Fruit fly (Drosophila melanogaster) whole organism, embryonic: Measurements from ENCODE around the gene Elo68alpha.

Source experiments
- CG1024 ChIP-seq: fragments of 200-800 bp; sonication (Bioruptor generic); IDR thresholded peaks from 2 replicates; pipeline ENCODE4 v1.3.6; 2022; ENCODE audit warnings: missing biosample characterization, missing genetic modification characterization
- CG10274 ChIP-seq: fragments of 200-800 bp; sonication (Bioruptor generic); optimal IDR thresholded peaks from 3 replicates; lab custom pipeline; 2017; ENCODE audit warnings: missing biosample characterization, mild to moderate bottlenecking, missing genetic modification characterization
- CG10431 ChIP-seq: fragments of 200-800 bp; sonication (Bioruptor generic); optimal IDR thresholded peaks from 3 replicates; lab custom pipeline; 2018; ENCODE audit warnings: missing biosample characterization, mild to moderate bottlenecking, missing genetic modification characterization
- CG12071 ChIP-seq: fragments of 200-800 bp; sonication (Bioruptor generic); optimal IDR thresholded peaks from 3 replicates; lab custom pipeline; 2018; ENCODE audit warnings: missing biosample characterization, mild to moderate bottlenecking, missing genetic modification characterization
- CG12769 ChIP-seq: fragments of 200-800 bp; sonication (Bioruptor generic); optimal IDR thresholded peaks from 2 replicates; lab custom pipeline; 2019; ENCODE audit warnings: missing biosample characterization, mild to moderate bottlenecking, missing genetic modification characterization, moderate library complexity
- CG13894 ChIP-seq: fragments of 200-800 bp; sonication (Bioruptor generic); optimal IDR thresholded peaks from 3 replicates; lab custom pipeline; 2018; ENCODE audit warnings: missing biosample characterization, mild to moderate bottlenecking, missing genetic modification characterization, moderate library complexity
- CG14441 ChIP-seq: fragments of 200-800 bp; sonication (Bioruptor generic); IDR thresholded peaks from 2 replicates; pipeline ENCODE4 v1.3.6; 2022; ENCODE audit warnings: missing biosample characterization, missing genetic modification characterization
- CG15479 ChIP-seq: fragments of 200-800 bp; sonication (Bioruptor generic); optimal IDR thresholded peaks from 3 replicates; lab custom pipeline; 2019; ENCODE audit warnings: missing biosample characterization, mild to moderate bottlenecking, missing genetic modification characterization, moderate library complexity
- CG1603 ChIP-seq: fragments of 200-800 bp; sonication (Bioruptor generic); optimal IDR thresholded peaks from 2 replicates; lab custom pipeline; 2019; ENCODE audit warnings: missing biosample characterization, mild to moderate bottlenecking, missing genetic modification characterization, moderate library complexity
- CG17328 ChIP-seq: fragments of 200-800 bp; sonication (Bioruptor generic); IDR thresholded peaks from 2 replicates; pipeline ENCODE4 v1.3.6; 2022; ENCODE audit warnings: missing biosample characterization, missing genetic modification characterization
- CG17385 ChIP-seq: fragments of 200-800 bp; sonication (Bioruptor generic); optimal IDR thresholded peaks from 3 replicates; lab custom pipeline; 2018; ENCODE audit warnings: missing biosample characterization, mild to moderate bottlenecking, missing genetic modification characterization
- CG18011 ChIP-seq: fragments of 200-800 bp; sonication (Bioruptor generic); optimal IDR thresholded peaks from 2 replicates; lab custom pipeline; 2017; ENCODE audit warnings: missing biosample characterization, missing genetic modification characterization, mild to moderate bottlenecking, moderate library complexity, missing genotype
- CG2199 ChIP-seq: fragments of 200-800 bp; sonication (Bioruptor generic); IDR thresholded peaks from 3 replicates; pipeline ENCODE4 v1.3.6; 2022; ENCODE audit warnings: missing biosample characterization, missing genetic modification characterization
- CG30403 ChIP-seq: fragments of 200-800 bp; sonication (Bioruptor generic); optimal IDR thresholded peaks from 3 replicates; lab custom pipeline; 2016; ENCODE audit warnings: missing biosample characterization, missing genetic modification characterization
- CG4424 ChIP-seq: fragments of 200-800 bp; sonication (Bioruptor generic); optimal IDR thresholded peaks from 3 replicates; lab custom pipeline; 2016; ENCODE audit warnings: missing biosample characterization, missing genetic modification characterization
- CG6765 ChIP-seq: fragments of 200-800 bp; sonication (Bioruptor generic); optimal IDR thresholded peaks from 3 replicates; lab custom pipeline; 2017; ENCODE audit warnings: missing biosample characterization, mild to moderate bottlenecking, missing genetic modification characterization
- CG9727 ChIP-seq: fragments of 200-800 bp; sonication (Bioruptor generic); optimal IDR thresholded peaks from 3 replicates; lab custom pipeline; 2017; ENCODE audit warnings: missing biosample characterization, mild to moderate bottlenecking, missing genetic modification characterization
- CHES-1-like ChIP-seq: fragments of 200-800 bp; sonication (Bioruptor generic); optimal IDR thresholded peaks from 2 replicates; lab custom pipeline; 2016; ENCODE audit warnings: missing biosample characterization, missing genetic modification characterization
- CkIIα-i1 ChIP-seq: fragments of 200-800 bp; sonication (Bioruptor generic); IDR thresholded peaks from 2 replicates; pipeline ENCODE4 v1.3.6; 2022; ENCODE audit warnings: missing biosample characterization, missing genetic modification characterization
- Dip2 ChIP-seq: fragments of 200-800 bp; sonication (Bioruptor generic); IDR thresholded peaks from 2 replicates; pipeline ENCODE4 v1.3.6; 2022; ENCODE audit warnings: missing biosample characterization, missing genetic modification characterization
- Eip74EF ChIP-seq, 2 experiments: fragments of 200-800 bp in 1 of 2; fragments of >200 bp in 1 of 2; sonication (Bioruptor generic) in 1 of 2; optimal IDR thresholded peaks; 2 replicates each; lab custom pipeline; 2017 to 2019; ENCODE audit warnings: missing biosample characterization in 2 of 2, missing genetic modification characterization in 2 of 2, mild to moderate bottlenecking in 1 of 2, moderate library complexity in 1 of 2
- Ets97D ChIP-seq: fragments of 200-800 bp; sonication (Bioruptor generic); optimal IDR thresholded peaks from 3 replicates; lab custom pipeline; 2016; ENCODE audit warnings: missing biosample characterization, missing genetic modification characterization
- H2.0 ChIP-seq: fragments of 200-800 bp; sonication (Bioruptor generic); IDR thresholded peaks from 2 replicates; pipeline ENCODE4 v1.3.6; 2022; ENCODE audit warnings: missing biosample characterization, missing genetic modification characterization
- HmgD ChIP-seq: fragments of 200-800 bp; sonication (Bioruptor generic); optimal IDR thresholded peaks from 3 replicates; lab custom pipeline; 2016; ENCODE audit warnings: missing biosample characterization, missing genetic modification characterization
- Hr78 ChIP-seq, 2 experiments: fragments of 200-800 bp in 1 of 2; fragments of >200 bp in 1 of 2; sonication (Bioruptor generic) in 1 of 2; optimal IDR thresholded peaks; 2 replicates each; lab custom pipeline; 2017 to 2019; ENCODE audit warnings: missing biosample characterization in 2 of 2, missing genetic modification characterization in 2 of 2, mild to moderate bottlenecking in 1 of 2, moderate library complexity in 1 of 2
- MBD-R2 ChIP-seq: fragments of 200-800 bp; sonication (Bioruptor generic); IDR thresholded peaks from 2 replicates; pipeline ENCODE4 v1.3.6; 2022; ENCODE audit warnings: missing biosample characterization, missing genetic modification characterization
- MESR4 ChIP-seq: fragments of 200-800 bp; sonication (Bioruptor generic); optimal IDR thresholded peaks from 2 replicates; lab custom pipeline; 2018; ENCODE audit warnings: missing biosample characterization, mild to moderate bottlenecking, missing genetic modification characterization, moderate library complexity
- Meics ChIP-seq: fragments of 200-800 bp; sonication (Bioruptor generic); optimal IDR thresholded peaks from 2 replicates; lab custom pipeline; 2017; ENCODE audit warnings: missing biosample characterization, mild to moderate bottlenecking, missing genetic modification characterization
- NfI ChIP-seq: fragments of 200-800 bp; sonication (Bioruptor generic); optimal IDR thresholded peaks from 3 replicates; lab custom pipeline; 2018; ENCODE audit warnings: missing biosample characterization, mild to moderate bottlenecking, missing genetic modification characterization, moderate library complexity
- Pdp1 ChIP-seq, 2 experiments: fragments of 200-800 bp; sonication (Bioruptor generic); optimal IDR thresholded peaks; 3 replicates each; lab custom pipeline; 2016; ENCODE audit warnings: missing biosample characterization in 2 of 2, missing genetic modification characterization in 2 of 2, mild to moderate bottlenecking in 1 of 2, moderate library complexity in 1 of 2
- Ravus ChIP-seq: fragments of 200-800 bp; sonication (Bioruptor generic); IDR thresholded peaks from 2 replicates; pipeline ENCODE4 v1.3.6; 2022; ENCODE audit warnings: missing biosample characterization, missing genetic modification characterization
- Sox102F ChIP-seq: fragments of 200-800 bp; sonication (Bioruptor generic); optimal IDR thresholded peaks from 2 replicates; lab custom pipeline; 2018; ENCODE audit warnings: missing biosample characterization, mild to moderate bottlenecking, missing genetic modification characterization, moderate library complexity
- TFAM ChIP-seq: fragments of 200-800 bp; sonication (Bioruptor generic); optimal IDR thresholded peaks from 2 replicates; lab custom pipeline; 2017; ENCODE audit warnings: missing biosample characterization, missing genetic modification characterization, inconsistent platforms
- ac ChIP-seq: fragments of 200-800 bp; sonication (Bioruptor generic); optimal IDR thresholded peaks from 3 replicates; lab custom pipeline; 2017; ENCODE audit warnings: missing biosample characterization, mild to moderate bottlenecking, missing genetic modification characterization
- aop ChIP-seq: fragments of 200-800 bp; sonication (Bioruptor generic); IDR thresholded peaks from 2 replicates; pipeline ENCODE4 v1.3.6; 2022; ENCODE audit warnings: missing biosample characterization, missing genetic modification characterization
- bbx ChIP-seq: fragments of 200-800 bp; sonication (Bioruptor generic); IDR thresholded peaks from 2 replicates; pipeline ENCODE4 v1.3.6; 2022; ENCODE audit warnings: missing biosample characterization, missing genetic modification characterization; ENCODE audit not compliant: partially characterized antibody
- dysf ChIP-seq: fragments of 200-800 bp; sonication (Bioruptor generic); IDR thresholded peaks from 3 replicates; pipeline ENCODE4 v1.3.6; 2022; ENCODE audit warnings: missing biosample characterization, missing genetic modification characterization
- ems ChIP-seq: fragments of 200-800 bp; sonication (Bioruptor generic); optimal IDR thresholded peaks from 3 replicates; lab custom pipeline; 2016; ENCODE audit warnings: missing biosample characterization, missing genetic modification characterization
- eve ChIP-seq, 2 experiments: fragments of >200 bp; optimal IDR thresholded peaks; 2 replicates each; lab custom pipeline; 2017; ENCODE audit warnings: missing biosample characterization in 2 of 2, missing genetic modification characterization in 2 of 2
- grau ChIP-seq: fragments of 200-800 bp; optimal IDR thresholded peaks from 3 replicates; lab custom pipeline; 2019; ENCODE audit warnings: missing biosample characterization, mild to moderate bottlenecking, missing genetic modification characterization, moderate library complexity
- mam ChIP-seq: fragments of 200-800 bp; sonication (Bioruptor generic); optimal IDR thresholded peaks from 3 replicates; lab custom pipeline; 2016; ENCODE audit warnings: missing biosample characterization, missing genetic modification characterization
- p53 ChIP-seq: fragments of 200-800 bp; sonication (Bioruptor generic); optimal IDR thresholded peaks from 2 replicates; lab custom pipeline; 2016; ENCODE audit warnings: missing biosample characterization, missing genetic modification characterization
- pb ChIP-seq: fragments of 200-800 bp; sonication (Bioruptor generic); optimal IDR thresholded peaks from 3 replicates; lab custom pipeline; 2016; ENCODE audit warnings: missing biosample characterization, missing genetic modification characterization
- ro ChIP-seq: fragments of 200-800 bp; sonication (Bioruptor generic); IDR thresholded peaks from 2 replicates; pipeline ENCODE4 v1.3.6; 2022; ENCODE audit warnings: missing biosample characterization, missing genetic modification characterization
- sisA ChIP-seq: fragments of 200-800 bp; sonication (Bioruptor generic); IDR thresholded peaks from 2 replicates; pipeline ENCODE4 v1.3.6; 2022; ENCODE audit warnings: missing biosample characterization, missing genetic modification characterization
- slou ChIP-seq: fragments of 200-800 bp; sonication (Bioruptor generic); optimal IDR thresholded peaks from 3 replicates; lab custom pipeline; 2016; ENCODE audit warnings: missing biosample characterization, missing genetic modification characterization
- wdn ChIP-seq: fragments of 200-800 bp; sonication (Bioruptor generic); IDR thresholded peaks from 2 replicates; pipeline ENCODE4 v1.3.6; 2022; ENCODE audit warnings: missing biosample characterization, missing genetic modification characterization
- yki ChIP-seq: fragments of >200 bp; optimal IDR thresholded peaks from 3 replicates; lab custom pipeline; 2018
- zen2 ChIP-seq: fragments of 200-800 bp; sonication (Bioruptor generic); IDR thresholded peaks from 3 replicates; pipeline ENCODE4 v1.3.6; 2022; ENCODE audit warnings: missing biosample characterization, missing genetic modification characterization; ENCODE audit not compliant: partially characterized antibody
- zfh2 ChIP-seq: fragments of 200-800 bp; sonication (Bioruptor generic); optimal IDR thresholded peaks from 2 replicates; lab custom pipeline; 2016; ENCODE audit warnings: missing biosample characterization, missing genetic modification characterization

Elo68alpha gene

dm6 chr3L:11091943-11092609 is 10.8 kb downstream of the Elo68alpha start (continued):
- TF ChIP-seq CG1603 (tag; lab: Kevin White, UChicago): peak; percentile 32
- TF ChIP-seq CG18011 (GFP tag; lab: Kevin White, UChicago): no peak
- peak; percentile 19; the same call in 1 of the 2 replicates for TF ChIP-seq H2.0 (GFP tag; lab: Robert Waterston, UW)
- TF ChIP-seq CG30403 (GFP tag; lab: Kevin White, UChicago): peak; percentile 53
- peak; percentile 29 for TF ChIP-seq p53 (GFP tag; lab: Kevin White, UChicago)
- peak in 1 of 2 experiments; percentile 58 for TF ChIP-seq eve (GFP tag; optimal IDR thresholded peaks at IDR 0.05; lab: Kevin White, UChicago)
- TF ChIP-seq CG9727 (GFP tag; lab: Kevin White, UChicago): peak; percentile 47
- TF ChIP-seq CG12071 (GFP tag; lab: Kevin White, UChicago): no peak
- no peak for TF ChIP-seq Ravus (GFP tag; lab: Robert Waterston, UW)
- TF ChIP-seq CG13894 (tag; lab: Kevin White, UChicago): no peak
- TF ChIP-seq CkIIα-i1: no peak
- no peak for TF ChIP-seq ac (GFP tag; lab: Kevin White, UChicago)
- peak; percentile 42; the same call in 1 of the 2 replicates for TF ChIP-seq CG17328 (GFP tag; lab: Robert Waterston, UW)
- TF ChIP-seq Meics: peak; percentile 41
- no peak for TF ChIP-seq CG1024 (GFP tag; lab: Robert Waterston, UW)
- TF ChIP-seq CG2199 (GFP tag; lab: Robert Waterston, UW): 0 out of 3 replicates have a peak, but pooled peaks have one; percentile 46
- no peak for TF ChIP-seq TFAM (GFP tag; lab: Kevin White, UChicago)
- TF ChIP-seq wdn (GFP tag; lab: Robert Waterston, UW): no peak
- no peak for TF ChIP-seq CG10274 (GFP tag; lab: Kevin White, UChicago)
- no peak for TF ChIP-seq Hr78 (GFP tag; optimal IDR thresholded peaks at IDR 0.05; lab: Kevin White, UChicago)
- TF ChIP-seq slou: no peak
- no peak for TF ChIP-seq HmgD (GFP tag; lab: Kevin White, UChicago)
- TF ChIP-seq aop (GFP tag; lab: Robert Waterston, UW): no peak
- TF ChIP-seq CG14441: peak; percentile 7; the same call in 1 of the 2 replicates
- TF ChIP-seq sisA (GFP tag; lab: Robert Waterston, UW): no peak
- TF ChIP-seq NfI: peak; percentile 62
- TF ChIP-seq dysf: no peak
- TF ChIP-seq Dip2 (GFP tag; lab: Robert Waterston, UW): no peak
- TF ChIP-seq CG12769 (tag; lab: Kevin White, UChicago): peak; percentile 60
- peak; percentile 41 for TF ChIP-seq ems (GFP tag; lab: Kevin White, UChicago)
- peak; percentile 64 for TF ChIP-seq mam (GFP tag; lab: Kevin White, UChicago)
- no peak for TF ChIP-seq Sox102F
- no peak for TF ChIP-seq ro (GFP tag; lab: Robert Waterston, UW)
- peak; percentile 51 for TF ChIP-seq CG4424 (GFP tag; lab: Kevin White, UChicago)
- TF ChIP-seq CG10431 (GFP tag; lab: Kevin White, UChicago): peak; percentile 51
- peak; percentile 29; the same call in 1 of the 2 replicates for TF ChIP-seq MBD-R2 (GFP tag; lab: Robert Waterston, UW)
- TF ChIP-seq Ets97D: peak; percentile 63
- TF ChIP-seq pb (GFP tag; lab: Kevin White, UChicago): peak; percentile 20
- TF ChIP-seq zen2: no peak
- TF ChIP-seq grau (tag; lab: Kevin White, UChicago): peak; percentile 79
- TF ChIP-seq CG17385 (GFP tag; lab: Kevin White, UChicago): peak; percentile 55
- peak; percentile 63 for TF ChIP-seq CHES-1-like (GFP tag; lab: Kevin White, UChicago)
- no peak for TF ChIP-seq MESR4 (GFP tag; lab: Kevin White, UChicago)
- TF ChIP-seq yki (lab: Kevin White, UChicago): no peak
- TF ChIP-seq Pdp1 (GFP tag; optimal IDR thresholded peaks at IDR 0.05; lab: Kevin White, UChicago): peak; percentile 37 to 98
- no peak for TF ChIP-seq CG6765 (GFP tag; lab: Kevin White, UChicago)
- TF ChIP-seq zfh2 (GFP tag; lab: Kevin White, UChicago): peak; percentile 51
- no peak for TF ChIP-seq Eip74EF (GFP tag; optimal IDR thresholded peaks at IDR 0.05; lab: Kevin White, UChicago)
- no peak for TF ChIP-seq CG15479 (GFP tag; lab: Kevin White, UChicago)
- TF ChIP-seq bbx (GFP tag; lab: Robert Waterston, UW): peak; percentile 48
